Worm (Caenorhabditis elegans) whole organism, L4 larva: ENCODE measurements around the gene aqp-2.
A peak's percentile ranks its signal among the peaks of the same experiment; 100 is the strongest.

Experiments
- F26F4.8 ChIP-seq: fragments of 200-800 bp; sonication (Bioruptor generic); conservative IDR thresholded peaks from 2 replicates; pipeline ENCODE4 v1.3.6; 2022; ENCODE audit warnings: missing genetic modification characterization, missing compliant biosample characterization
- F37D6.2 ChIP-seq: sonication (generic microtip); optimal IDR thresholded peaks from 2 replicates; lab custom pipeline; 2016; ENCODE audit warnings: mild to moderate bottlenecking, missing genetic modification characterization, missing compliant biosample characterization
- T20F7.1 ChIP-seq: fragments of 200-800 bp; sonication (Bioruptor generic); optimal IDR thresholded peaks from 2 replicates; lab custom pipeline; 2018; ENCODE audit warnings: mild to moderate bottlenecking, missing genetic modification characterization, missing compliant biosample characterization
- T26A8.4 ChIP-seq: fragments of 200-800 bp; sonication (Bioruptor generic); IDR thresholded peaks from 2 replicates; pipeline ENCODE4 v1.3.6; 2022; ENCODE audit warnings: missing genetic modification characterization, missing compliant biosample characterization
- Y105C5A.15 ChIP-seq: fragments of 200-800 bp; sonication (Bioruptor generic); IDR thresholded peaks from 2 replicates; pipeline ENCODE4 v1.3.6; 2022; ENCODE audit warnings: missing genetic modification characterization, missing compliant biosample characterization
- Y75B8A.6 ChIP-seq: fragments of 200-800 bp; sonication (Bioruptor generic); IDR thresholded peaks from 2 replicates; pipeline ENCODE4 v1.3.6; 2022; ENCODE audit warnings: missing genetic modification reagents, missing genetic modification characterization, missing compliant biosample characterization
- ZK546.5 ChIP-seq, 2 experiments: sonication (generic microtip); optimal IDR thresholded peaks; 2 replicates each; lab custom pipeline; 2017; ENCODE audit warnings: missing biosample characterization in 2 of 2, missing genetic modification characterization in 2 of 2
- ceh-32 ChIP-seq: sonication (generic microtip); optimal IDR thresholded peaks from 2 replicates; lab custom pipeline; 2016; ENCODE audit warnings: mild to moderate bottlenecking, missing genetic modification characterization, missing compliant biosample characterization; ENCODE audit not compliant: poor library complexity
- ceh-62 ChIP-seq: sonication (generic microtip); optimal IDR thresholded peaks from 2 replicates; lab custom pipeline; 2017; ENCODE audit warnings: missing biosample characterization, missing genetic modification characterization
- cey-2 ChIP-seq: sonication (generic microtip); optimal IDR thresholded peaks from 3 replicates; lab custom pipeline; 2017; ENCODE audit warnings: missing genetic modification characterization, mild to moderate bottlenecking, missing compliant biosample characterization, antibody characterized with exemption, borderline replicate concordance; ENCODE audit not compliant: insufficient read depth
- daf-12 ChIP-seq: fragments of 150-350 bp; optimal IDR thresholded peaks from 2 replicates; lab custom pipeline; 2014; ENCODE audit warnings: missing biosample characterization, missing genetic modification reagents, missing genetic modification characterization
- daf-16 ChIP-seq, 3 experiments: sonication (generic microtip); optimal IDR thresholded peaks; 2 replicates each; lab custom pipeline; 2016 to 2017; ENCODE audit warnings: missing genetic modification characterization in 3 of 3, missing genetic modification reagents in 3 of 3, mild to moderate bottlenecking in 2 of 3, missing compliant biosample characterization in 2 of 3, missing biosample characterization in 1 of 3, moderate library complexity in 1 of 3
- dmd-9 ChIP-seq: fragments of 200-800 bp; sonication (Bioruptor generic); IDR thresholded peaks from 2 replicates; pipeline ENCODE4 v1.3.6; 2022; ENCODE audit warnings: missing genetic modification reagents, missing genetic modification characterization, missing compliant biosample characterization
- dve-1 ChIP-seq: sonication (generic microtip); optimal IDR thresholded peaks from 2 replicates; lab custom pipeline; 2017; ENCODE audit warnings: antibody characterized with exemption, mild to moderate bottlenecking, missing genetic modification characterization, missing compliant biosample characterization; ENCODE audit not compliant: insufficient read depth
- fkh-10 ChIP-seq: fragments of 150-350 bp; optimal IDR thresholded peaks from 2 replicates; lab custom pipeline; 2014; ENCODE audit warnings: missing biosample characterization, missing genetic modification reagents, missing genetic modification characterization
- gei-8 ChIP-seq: fragments of 200-800 bp; sonication (Bioruptor generic); optimal IDR thresholded peaks from 2 replicates; lab custom pipeline; 2018; ENCODE audit warnings: mild to moderate bottlenecking, missing genetic modification characterization, missing compliant biosample characterization
- hlh-11 ChIP-seq: fragments of 200-800 bp; sonication (Bioruptor generic); optimal IDR thresholded peaks from 2 replicates; lab custom pipeline; 2018; ENCODE audit warnings: mild to moderate bottlenecking, missing genetic modification characterization, missing compliant biosample characterization
- hmg-1.1 ChIP-seq: fragments of 200-800 bp; sonication (Bioruptor generic); IDR thresholded peaks from 2 replicates; pipeline ENCODE4 v1.3.6; 2022; ENCODE audit warnings: missing genetic modification reagents, missing genetic modification characterization, missing compliant biosample characterization
- madf-5 ChIP-seq, 2 experiments: fragments of 200-800 bp; sonication (Bioruptor generic); IDR thresholded peaks; 2 replicates each; pipeline ENCODE4 v1.3.6; 2022; ENCODE audit warnings: missing compliant biosample characterization in 2 of 2, missing genetic modification characterization in 2 of 2
- mdl-1 ChIP-seq, 2 experiments: fragments of 150-350 bp in 1 of 2; sonication (generic microtip) in 1 of 2; optimal IDR thresholded peaks; 2 replicates each; lab custom pipeline; 2014 to 2017; ENCODE audit warnings: missing biosample characterization in 2 of 2, missing genetic modification characterization in 2 of 2
- mdt-29 ChIP-seq: fragments of 200-800 bp; sonication (Bioruptor generic); IDR thresholded peaks from 2 replicates; pipeline ENCODE4 v1.3.6; 2022; ENCODE audit warnings: missing genetic modification reagents, missing genetic modification characterization, missing compliant biosample characterization
- mes-2 ChIP-seq: sonication (generic microtip); optimal IDR thresholded peaks from 2 replicates; lab custom pipeline; 2016; ENCODE audit warnings: missing genotype, mild to moderate bottlenecking, missing genetic modification characterization, missing compliant biosample characterization; ENCODE audit not compliant: poor library complexity, severe bottlenecking
- nhr-102 ChIP-seq: sonication (generic microtip); optimal IDR thresholded peaks from 2 replicates; lab custom pipeline; 2016; ENCODE audit warnings: mild to moderate bottlenecking, missing genetic modification characterization, moderate library complexity, missing compliant biosample characterization
- nhr-11 ChIP-seq: fragments of 150-350 bp; optimal IDR thresholded peaks from 2 replicates; lab custom pipeline; 2014; ENCODE audit warnings: missing biosample characterization, missing genetic modification characterization
- nhr-111 ChIP-seq: fragments of 200-800 bp; sonication (Bioruptor generic); optimal IDR thresholded peaks from 2 replicates; lab custom pipeline; 2018; ENCODE audit warnings: mild to moderate bottlenecking, missing genetic modification characterization, missing compliant biosample characterization
- nhr-237 ChIP-seq: sonication (generic microtip); optimal IDR thresholded peaks from 2 replicates; lab custom pipeline; 2017; ENCODE audit warnings: missing biosample characterization, missing genetic modification characterization
- nhr-41 ChIP-seq: fragments of 200-800 bp; sonication (Bioruptor generic); IDR thresholded peaks from 2 replicates; pipeline ENCODE4 v1.3.6; 2022; ENCODE audit warnings: missing genetic modification reagents, missing genetic modification characterization, missing compliant biosample characterization
- php-3 ChIP-seq: fragments of 200-800 bp; sonication (Bioruptor generic); IDR thresholded peaks from 2 replicates; pipeline ENCODE4 v1.3.6; 2022; ENCODE audit warnings: missing genetic modification reagents, missing genetic modification characterization, missing compliant biosample characterization
- sdz-12 ChIP-seq: fragments of 200-800 bp; sonication (Bioruptor generic); optimal IDR thresholded peaks from 2 replicates; lab custom pipeline; 2018; ENCODE audit warnings: mild to moderate bottlenecking, missing genetic modification characterization, missing compliant biosample characterization
- spr-3 ChIP-seq: fragments of 200-800 bp; sonication (Bioruptor generic); optimal IDR thresholded peaks from 2 replicates; lab custom pipeline; 2018; ENCODE audit warnings: mild to moderate bottlenecking, missing genetic modification characterization, missing compliant biosample characterization
- tra-1 ChIP-seq: fragments of 200-800 bp; sonication (Bioruptor generic); IDR thresholded peaks from 2 replicates; pipeline ENCODE4 v1.3.6; 2022; ENCODE audit warnings: missing genetic modification reagents, missing genetic modification characterization, missing compliant biosample characterization
- unc-130 ChIP-seq: sonication (generic microtip); optimal IDR thresholded peaks from 2 replicates; lab custom pipeline; 2016; ENCODE audit warnings: missing genetic modification reagents, missing genetic modification characterization, missing compliant biosample characterization
- unc-62 ChIP-seq, 3 experiments: fragments of 150-350 bp in 1 of 3; sonication (generic microtip); optimal IDR thresholded peaks in 2 of 3; peaks in 1 of 3; 1 replicate in 1 of 3; 2 replicates in 2 of 3; lab custom pipeline; 2014 to 2017; ENCODE audit warnings: missing biosample characterization in 3 of 3, missing genetic modification characterization in 3 of 3, missing genetic modification reagents in 3 of 3, missing genotype in 1 of 3
- zag-1 ChIP-seq: fragments of 150-350 bp; optimal IDR thresholded peaks from 2 replicates; lab custom pipeline; 2014; ENCODE audit warnings: missing biosample characterization, missing genetic modification characterization
- zip-11 ChIP-seq: fragments of 200-800 bp; sonication (Bioruptor generic); IDR thresholded peaks from 2 replicates; pipeline ENCODE4 v1.3.6; 2022; ENCODE audit warnings: missing genetic modification characterization, missing compliant biosample characterization
- zip-2 ChIP-seq: fragments of 150-350 bp; optimal IDR thresholded peaks from 2 replicates; lab custom pipeline; 2014; ENCODE audit warnings: missing biosample characterization, missing genetic modification characterization

The aqp-2 gene

ce11 chrII:9264689-9265278, 3.0 kb upstream of the aqp-2 start (continued):
- no peak for TF ChIP-seq cey-2 (tag; lab: Kevin White, UChicago)
- TF ChIP-seq Y105C5A.15 (GFP tag; lab: Robert Waterston, UW), result no peak
- TF ChIP-seq zag-1 (tag; lab: Kevin White, UChicago), result no peak
- no peak for TF ChIP-seq php-3
- TF ChIP-seq dve-1 (tag; lab: Kevin White, UChicago), result no peak
- no peak for TF ChIP-seq Y75B8A.6
- no peak for TF ChIP-seq gei-8 (GFP tag; lab: Kevin White, UChicago)
- no peak for TF ChIP-seq nhr-102 (tag; lab: Kevin White, UChicago)
- no peak for TF ChIP-seq T26A8.4 (GFP tag; lab: Robert Waterston, UW)
- no peak for TF ChIP-seq ZK546.5 (tag; optimal IDR thresholded peaks at IDR 0.05; lab: Kevin White, UChicago)
- no peak for TF ChIP-seq nhr-41
- TF ChIP-seq zip-2 (tag; lab: Kevin White, UChicago), result no peak
- no peak for TF ChIP-seq madf-5 (GFP tag; IDR thresholded peaks at IDR 0.05; lab: Robert Waterston, UW)
- TF ChIP-seq nhr-111 (GFP tag; lab: Kevin White, UChicago), result no peak
- TF ChIP-seq mdl-1 (tag; optimal IDR thresholded peaks at IDR 0.05; lab: Kevin White, UChicago), result peak in 1 of 2 experiments; percentile 15
- no peak for TF ChIP-seq ceh-32 (tag; lab: Kevin White, UChicago)
- no peak for TF ChIP-seq mdt-29 (GFP tag; lab: Robert Waterston, UW)
- no peak for TF ChIP-seq T20F7.1 (GFP tag; lab: Kevin White, UChicago)
- TF ChIP-seq unc-130 (GFP tag; lab: Kevin White, UChicago), result no peak
- TF ChIP-seq nhr-237 (tag; lab: Kevin White, UChicago), result no peak
- TF ChIP-seq ceh-62, result no peak
- no peak for TF ChIP-seq daf-12 (tag; lab: Kevin White, UChicago)
- TF ChIP-seq spr-3 (GFP tag; lab: Kevin White, UChicago), result no peak
- no peak for TF ChIP-seq tra-1 (GFP tag; lab: Robert Waterston, UW)
- no peak for TF ChIP-seq sdz-12 (GFP tag; lab: Kevin White, UChicago)
- peak in 1 of 2 experiments; percentile 57 for TF ChIP-seq daf-16 (GFP tag; optimal IDR thresholded peaks at IDR 0.05; lab: Kevin White, UChicago)
- TF ChIP-seq daf-16 (tag; optimal IDR thresholded peaks at IDR 0.05; lab: Kevin White, UChicago), result no peak
- peak; percentile 2 for TF ChIP-seq hlh-11 (tag; lab: Kevin White, UChicago)
- TF ChIP-seq hmg-1.1, result peak; percentile 25; the same call in 1 of the 2 replicates
- no peak for TF ChIP-seq mes-2 (tag; lab: Kevin White, UChicago)
- TF ChIP-seq zip-11 (GFP tag; lab: Robert Waterston, UW), result no peak
- no peak for TF ChIP-seq F37D6.2 (tag; lab: Kevin White, UChicago)
- TF ChIP-seq, all 104 proteins: peak for 11

- TF ChIP-seq fkh-10 (GFP tag; lab: Kevin White, UChicago) (no peak), unc-62 (GFP tag; optimal IDR thresholded peaks at IDR 0.05 in 1 of 2; lab: Kevin White, UChicago) (peak in 1 of 2 experiments; percentile 36), unc-62 (tag; optimal IDR thresholded peaks at IDR 0.05; lab: Kevin White, UChicago) (no peak), dmd-9 (GFP tag; lab: Robert Waterston, UW) (no peak), F26F4.8 (GFP tag; lab: Robert Waterston, UW) (no peak), nhr-11 (peak; percentile 46)
Observed at ce11 chrII:9263784-9264183, 2.0 kb upstream of the aqp-2 start.
